Worm (Caenorhabditis elegans): ENCODE measurements around the gene aagr-3.

ce11 chrV:9706592-9706991, 22.7 kb downstream of the aagr-3 start:
- no peak for TF ChIP-seq snpc-4 (tag; optimal IDR thresholded peaks at IDR 0.05)
- TF ChIP-seq nhr-25 (tag; optimal IDR thresholded peaks at IDR 0.05; ENCODE audit: borderline replicate concordance, insufficient read depth): no peak
- no peak for TF ChIP-seq lin-39 (tag; optimal IDR thresholded peaks at IDR 0.05)
- no peak for TF ChIP-seq nhr-111 (GFP tag; optimal IDR thresholded peaks at IDR 0.05)
- TF ChIP-seq lin-13 (GFP tag; optimal IDR thresholded peaks at IDR 0.05): no peak
- TF ChIP-seq jun-1 (tag; optimal IDR thresholded peaks at IDR 0.05): no peak
- no peak for TF ChIP-seq nhr-10 (tag; optimal IDR thresholded peaks at IDR 0.05)
- TF ChIP-seq ceh-28 (tag; optimal IDR thresholded peaks at IDR 0.05): no peak
- TF ChIP-seq nhr-41 (GFP tag; IDR thresholded peaks at IDR 0.05): no peak
